Worm (Caenorhabditis elegans): ENCODE results near the gene rgs-2.

Gene rgs-2

ce11 chrX:12691306-12691705 lies 21.1 kb upstream of the rgs-2 start, which contains the start of gene ugt-50:
ugt-50 (plus strand) TSS chrX:12691573.
- no peak for TF ChIP-seq unc-62 (GFP tag; optimal IDR thresholded peaks at IDR 0.05)

DNA sequence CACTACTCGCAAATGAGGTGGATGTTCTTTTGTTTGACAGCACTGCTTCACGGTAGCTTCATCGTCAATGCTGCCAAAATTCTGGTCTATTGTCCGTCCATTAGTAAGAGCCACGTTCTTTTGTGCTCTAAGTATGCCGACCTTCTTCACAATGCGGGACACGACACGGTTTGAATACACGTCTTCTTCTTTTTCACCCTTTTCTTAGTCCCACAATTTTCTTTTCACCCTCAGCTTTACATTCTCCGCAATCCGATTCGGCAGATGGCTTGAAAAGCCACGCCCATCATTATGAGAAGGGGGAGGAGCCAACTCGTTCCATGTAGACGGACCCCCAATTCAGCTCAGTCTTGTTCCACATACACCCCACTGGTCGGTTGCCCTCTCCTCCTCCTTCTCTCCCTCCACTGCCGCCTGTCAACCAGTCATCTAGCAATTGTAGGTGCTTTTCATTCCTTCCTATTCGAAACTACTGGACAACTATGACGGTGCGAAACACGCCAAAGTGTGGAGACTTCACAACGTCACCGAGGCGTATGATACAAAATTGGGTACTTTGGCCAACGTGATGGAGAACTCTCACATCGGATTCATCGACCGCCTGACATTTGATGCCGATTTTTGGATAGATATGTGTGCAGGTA lies 20.6 kb upstream of the rgs-2 start:
- TF ChIP-seq unc-62 (GFP tag; optimal IDR thresholded peaks at IDR 0.05): no peak

ce11 chrX:12693150-12693589 lies 19.3 kb upstream of the rgs-2 start:
- TF ChIP-seq unc-62 (GFP tag; optimal IDR thresholded peaks at IDR 0.05): no peak

DNA sequence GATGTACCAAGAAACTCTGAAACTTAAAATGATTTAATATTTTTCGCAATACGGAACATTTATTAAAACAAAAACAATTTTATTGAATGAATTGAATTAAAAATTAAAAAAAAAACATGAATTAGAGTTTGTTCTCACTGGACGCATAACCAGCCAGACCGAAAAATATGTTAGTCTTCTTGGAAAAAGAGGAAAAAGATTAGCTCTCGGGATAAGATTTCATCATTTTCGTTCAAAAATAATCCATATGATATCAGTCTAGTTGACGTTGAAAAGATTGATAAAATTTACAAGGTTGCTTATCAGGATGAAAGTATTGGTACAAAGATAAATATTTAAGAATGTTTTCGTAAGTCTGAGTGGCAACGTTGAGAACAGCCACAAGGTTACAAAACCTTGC lies 12.0 kb upstream of the rgs-2 start, which contains the start of gene nhr-26:
TSS of gene nhr-26 (minus strand) at position 10 of the 400 bp plus-strand sequence.
- no peak for TF ChIP-seq unc-62 (GFP tag; optimal IDR thresholded peaks at IDR 0.05)

DNA sequence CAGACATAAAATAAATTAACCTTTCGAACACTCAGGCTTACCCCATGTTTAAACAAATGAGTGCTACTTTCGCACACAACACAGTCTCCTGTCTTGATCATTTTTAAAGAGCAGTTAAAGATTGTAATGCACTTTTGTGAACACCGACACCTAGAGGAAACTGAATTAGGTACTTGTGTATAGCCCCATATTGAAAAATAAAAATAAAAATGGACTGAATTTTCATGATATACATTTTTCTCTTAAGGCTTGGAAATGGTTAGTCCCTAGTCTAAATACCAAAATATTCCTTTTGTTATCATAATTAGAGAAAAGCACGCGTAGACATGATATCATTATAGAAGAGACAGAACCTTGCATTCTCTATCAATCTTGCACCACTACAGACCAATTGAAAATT lies 10.5 kb upstream of the rgs-2 start, which contains the start of gene nhr-214:
TSS of gene nhr-214 (minus strand) at position 101 of the 400 bp plus-strand sequence.
- TF ChIP-seq unc-62 (GFP tag; optimal IDR thresholded peaks at IDR 0.05): no peak

ce11 chrX:12702713-12703112 lies 9.7 kb upstream of the rgs-2 start:
- TF ChIP-seq unc-62 (GFP tag; optimal IDR thresholded peaks at IDR 0.05): no peak

DNA sequence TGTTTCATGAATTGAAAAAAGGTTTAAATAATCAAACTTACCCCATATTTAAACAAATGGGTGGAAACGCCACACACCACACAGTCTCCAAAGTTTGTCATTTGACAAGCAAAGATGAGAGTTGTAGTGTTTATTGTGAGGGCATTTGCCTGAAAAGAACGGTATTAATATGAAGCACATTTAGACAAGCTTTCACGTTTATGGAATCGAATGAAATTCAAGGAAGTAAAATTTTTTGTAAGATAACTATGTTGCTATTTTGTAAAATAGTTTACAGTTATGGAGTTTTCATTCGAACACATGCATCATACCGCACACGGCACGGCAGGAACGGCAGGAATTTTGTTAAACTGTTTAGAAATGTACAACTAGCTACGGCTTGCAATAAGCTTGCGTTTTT lies 7.7 kb upstream of the rgs-2 start, which contains the start of gene nhr-272:
TSS of gene nhr-272 (minus strand) at position 101 of the 400 bp plus-strand sequence.
- no peak for TF ChIP-seq unc-62 (GFP tag; optimal IDR thresholded peaks at IDR 0.05)

ce11 chrX:12713014-12713413 lies 561 bp downstream of the rgs-2 start:
- TF ChIP-seq unc-62 (GFP tag; optimal IDR thresholded peaks at IDR 0.05): no peak

- TF ChIP-seq unc-62 (GFP tag; optimal IDR thresholded peaks at IDR 0.05): no peak
Measured at ce11 chrX:12721429-12721828, 9.0 kb downstream of the rgs-2 start.

DNA sequence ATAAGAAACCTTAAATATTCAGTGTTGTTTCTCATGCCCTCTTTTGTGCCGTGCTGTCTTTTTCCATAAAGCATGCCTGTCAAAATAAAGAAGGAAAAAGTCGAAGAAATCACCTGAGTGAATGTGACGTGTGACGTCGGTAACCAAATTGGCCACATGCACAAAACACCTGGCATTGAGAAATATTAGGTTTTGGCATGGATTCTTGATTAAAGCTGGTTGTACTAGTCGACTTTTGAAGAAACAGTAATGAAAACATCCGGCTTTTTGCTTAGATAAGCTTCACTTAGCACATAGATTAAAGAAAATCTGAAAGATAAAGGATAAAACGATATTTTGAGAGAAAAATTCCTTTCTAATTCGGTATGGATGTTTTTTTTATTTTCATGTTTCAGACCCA lies 13.7 kb downstream of the rgs-2 start:
- no peak for TF ChIP-seq unc-62 (GFP tag; optimal IDR thresholded peaks at IDR 0.05)

ce11 chrX:12730075-12730474 lies 17.6 kb downstream of the rgs-2 start:
- TF ChIP-seq unc-62 (GFP tag; optimal IDR thresholded peaks at IDR 0.05): no peak

DNA sequence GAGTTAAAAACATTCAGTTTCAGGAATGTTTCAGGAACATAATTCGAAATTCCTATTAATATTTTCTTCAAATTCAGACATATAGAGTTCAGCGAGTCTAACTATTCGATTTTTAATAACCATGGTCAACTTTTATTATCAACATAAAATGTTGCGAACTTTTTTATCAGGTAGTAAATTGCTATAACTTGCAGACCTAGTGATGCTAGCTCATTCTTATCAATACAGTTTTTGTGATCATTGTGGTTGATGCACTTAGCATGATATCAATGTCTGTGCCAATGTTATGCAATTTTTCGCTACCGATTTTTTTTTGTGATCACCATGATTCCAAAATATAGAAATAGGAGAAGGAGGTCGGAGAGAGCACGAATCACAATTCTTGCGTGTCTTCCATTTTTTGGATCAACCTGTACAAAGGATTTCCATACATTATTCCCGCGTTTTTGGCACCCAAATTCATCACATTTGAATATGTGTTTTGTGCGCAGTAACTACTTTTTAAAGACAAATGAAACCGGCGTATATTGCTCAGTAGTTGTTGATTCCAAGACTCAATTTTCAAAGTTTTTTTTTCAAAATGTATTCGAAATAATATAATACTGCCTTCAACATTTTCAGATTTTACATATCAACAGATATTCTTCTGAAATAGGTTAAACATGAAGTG lies 18.9 kb downstream of the rgs-2 start, which contains the start of gene pgp-12:
TSS of gene pgp-12 (plus strand) at position 620 of the 670 bp plus-strand sequence.
- TF ChIP-seq unc-62 (GFP tag; optimal IDR thresholded peaks at IDR 0.05): no peak

DNA sequence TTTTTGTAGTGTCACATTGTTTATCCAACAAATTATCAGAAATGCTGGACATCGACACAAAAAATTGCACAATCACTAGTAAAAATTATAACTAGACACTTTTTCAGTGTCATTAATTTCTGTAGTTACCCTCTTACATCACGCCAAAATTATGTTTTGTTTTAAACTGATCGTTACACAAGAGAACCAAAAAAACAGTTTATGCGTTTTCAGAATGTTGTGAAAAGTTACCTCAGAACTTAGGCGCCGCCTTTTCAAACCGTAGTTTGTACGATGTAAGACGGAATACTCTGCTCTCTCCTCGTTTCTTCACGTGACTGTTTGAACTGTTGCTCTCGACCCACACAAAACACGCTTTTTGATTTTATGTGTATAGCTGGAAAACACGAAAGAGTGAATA lies 26.0 kb downstream of the rgs-2 start, which contains the start of gene pgp-13:
TSS of gene pgp-13 (plus strand) at position 301 of the 400 bp plus-strand sequence.
- TF ChIP-seq unc-62 (GFP tag; optimal IDR thresholded peaks at IDR 0.05): no peak

DNA sequence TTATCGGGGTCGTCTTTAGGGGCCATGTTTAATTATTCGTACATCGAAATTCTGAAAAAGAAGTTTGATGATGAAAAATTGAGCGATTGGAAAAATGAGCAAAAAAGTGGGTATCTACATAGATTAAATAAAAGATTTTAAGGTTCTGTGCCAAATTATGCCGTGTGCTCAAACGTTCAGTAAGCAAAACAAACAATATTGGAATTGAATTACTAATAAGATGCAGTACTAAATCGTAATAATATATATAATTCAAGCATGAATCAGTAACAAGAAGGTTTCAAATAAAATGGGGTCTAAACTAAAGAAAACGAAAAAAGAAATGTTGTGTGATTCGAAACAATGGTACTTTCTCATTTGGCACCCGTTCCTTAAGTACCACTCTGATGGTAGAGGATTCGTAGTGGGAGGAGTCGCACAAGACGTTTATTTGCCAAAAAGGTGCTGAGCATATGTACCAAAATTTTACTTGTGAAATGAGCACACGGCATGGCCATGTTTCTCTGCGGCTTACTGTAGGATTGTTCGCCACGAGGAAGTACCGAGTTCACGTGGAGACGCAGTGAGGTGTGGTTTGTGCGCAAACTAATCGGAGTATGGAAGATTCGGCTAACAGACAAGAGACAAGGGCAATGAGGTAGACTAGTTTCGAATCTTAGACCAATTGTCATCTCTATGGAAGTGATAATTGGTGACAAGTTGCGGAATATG lies 37.2 kb downstream of the rgs-2 start, which contains the start of gene pgp-14:
TSS of gene pgp-14 (minus strand) at position 51 of the 711 bp plus-strand sequence.
- TF ChIP-seq unc-62 (GFP tag; optimal IDR thresholded peaks at IDR 0.05): no peak

DNA sequence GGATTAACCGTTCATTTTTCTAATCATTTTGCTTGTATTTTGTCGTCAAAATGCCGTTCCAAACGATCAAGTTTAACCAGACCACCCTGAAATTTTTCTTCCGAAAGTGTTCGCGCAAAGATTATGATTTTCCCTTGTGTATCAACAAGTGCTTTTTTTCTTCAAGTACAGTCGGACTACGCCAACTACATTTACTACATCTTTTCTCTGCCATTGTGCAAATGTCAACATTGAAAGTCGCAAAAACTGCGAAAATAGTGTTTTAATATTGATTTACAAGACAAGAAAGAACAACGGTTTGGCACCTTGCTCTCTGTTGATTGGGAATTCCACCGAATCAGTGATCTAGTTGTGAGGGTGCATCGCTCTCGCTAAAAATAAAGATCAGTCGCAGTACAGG lies 38.4 kb downstream of the rgs-2 start:
- no peak for TF ChIP-seq unc-62 (GFP tag; optimal IDR thresholded peaks at IDR 0.05)

ce11 chrX:12754043-12754442 lies 41.6 kb downstream of the rgs-2 start:
- TF ChIP-seq unc-62 (GFP tag; optimal IDR thresholded peaks at IDR 0.05): no peak

Data from whole organism, dauer.